In genomic region chr3R:30912402-30912801, dm6 we compare ENCODE assay signal across 1 fruit fly cellular context.
TF ChIP-seq lines count a peak whose summit lies in the region.

TSS of gene Ptx1 (plus strand) at chr3R:30912754.

TF ChIP-seq in whole organism, embryonic, 481 proteins besides CTCF, POLR2A, EP300 and RAD21 (continued from another document):
- no peak for TF ChIP-seq CG13775 (GFP tag; optimal IDR thresholded peaks at IDR 0.05; lab: Kevin White, UChicago)
- no peak for TF ChIP-seq CG31388 (GFP tag; optimal IDR thresholded peaks at IDR 0.05; lab: Kevin White, UChicago)
- no peak for TF ChIP-seq mam (GFP tag; optimal IDR thresholded peaks at IDR 0.05; lab: Kevin White, UChicago)
- TF ChIP-seq Oli (tag; optimal IDR thresholded peaks at IDR 0.05; lab: Kevin White, UChicago), result no peak
- no peak for TF ChIP-seq CG16815 (GFP tag; optimal IDR thresholded peaks at IDR 0.05; lab: Kevin White, UChicago)
- TF ChIP-seq Hr78 (GFP tag; optimal IDR thresholded peaks at IDR 0.05; lab: Kevin White, UChicago), result no peak
- TF ChIP-seq Nf-YC (tag; optimal IDR thresholded peaks at IDR 0.05; lab: Kevin White, UChicago), result peak; percentile 99
- peak; percentile 94 for TF ChIP-seq seq (GFP tag; IDR thresholded peaks at IDR 0.05; lab: Robert Waterston, UW)
- TF ChIP-seq Hsf (GFP tag; optimal IDR thresholded peaks at IDR 0.05; lab: Kevin White, UChicago), result no peak
- TF ChIP-seq HLH3B (GFP tag; IDR thresholded peaks at IDR 0.05; lab: Robert Waterston, UW), result no peak
- peak; percentile 27 for TF ChIP-seq sug (tag; optimal IDR thresholded peaks at IDR 0.05; lab: Kevin White, UChicago)
- peak; percentile 62; the same call in 2 of the 3 replicates for TF ChIP-seq Opbp (GFP tag; IDR thresholded peaks at IDR 0.05; lab: Robert Waterston, UW; ENCODE audit: partially characterized antibody)
- TF ChIP-seq B-H1 (GFP tag; IDR thresholded peaks at IDR 0.05; lab: Robert Waterston, UW), result no peak
- peak; percentile 63; the same call in 1 of the 3 replicates for TF ChIP-seq CG34224 (GFP tag; IDR thresholded peaks at IDR 0.05; lab: Robert Waterston, UW; ENCODE audit: partially characterized antibody)
- TF ChIP-seq CG14441 (GFP tag; IDR thresholded peaks at IDR 0.05; lab: Robert Waterston, UW), result peak; percentile 35; the same call in 1 of the 2 replicates
- TF ChIP-seq CG2875 (GFP tag; optimal IDR thresholded peaks at IDR 0.05; lab: Kevin White, UChicago), result no peak
- no peak for TF ChIP-seq CG15269 (tag; optimal IDR thresholded peaks at IDR 0.05; lab: Kevin White, UChicago)
- TF ChIP-seq Hmx (GFP tag; optimal IDR thresholded peaks at IDR 0.05; lab: Kevin White, UChicago), result no peak
- TF ChIP-seq CG10209 (GFP tag; optimal IDR thresholded peaks at IDR 0.05; lab: Kevin White, UChicago), result no peak
- TF ChIP-seq Lpt (GFP tag; optimal IDR thresholded peaks at IDR 0.05; lab: Kevin White, UChicago), result no peak
- TF ChIP-seq CG6854 (GFP tag; optimal IDR thresholded peaks at IDR 0.05; lab: Kevin White, UChicago), result no peak
- TF ChIP-seq Ssrp (tag; optimal IDR thresholded peaks at IDR 0.05; lab: Kevin White, UChicago), result no peak
- TF ChIP-seq Bdp1 (GFP tag; optimal IDR thresholded peaks at IDR 0.05; lab: Kevin White, UChicago), result no peak
- TF ChIP-seq Stat92E (GFP tag; optimal IDR thresholded peaks at IDR 0.05; lab: Kevin White, UChicago), result peak in 1 of 3 experiments; percentile 47
- TF ChIP-seq CG6765 (GFP tag; optimal IDR thresholded peaks at IDR 0.05; lab: Kevin White, UChicago), result no peak
- no peak for TF ChIP-seq Lim3 (GFP tag; IDR thresholded peaks at IDR 0.05; lab: Robert Waterston, UW)
- TF ChIP-seq Optix (GFP tag; IDR thresholded peaks at IDR 0.05; lab: Robert Waterston, UW), result no peak
- peak; percentile 63 for TF ChIP-seq HmgZ (tag; optimal IDR thresholded peaks at IDR 0.05; lab: Kevin White, UChicago)
- TF ChIP-seq Antp (GFP tag; optimal IDR thresholded peaks at IDR 0.05; lab: Kevin White, UChicago), result no peak
- TF ChIP-seq hkb (optimal IDR thresholded peaks at IDR 0.05; lab: Kevin White, UChicago), result no peak
- TF ChIP-seq hkb (GFP tag; IDR thresholded peaks at IDR 0.05; lab: Robert Waterston, UW), result no peak
- TF ChIP-seq CG8359 (GFP tag; optimal IDR thresholded peaks at IDR 0.05; lab: Kevin White, UChicago; ENCODE audit: borderline replicate concordance), result no peak
- no peak for TF ChIP-seq nau (GFP tag; optimal IDR thresholded peaks at IDR 0.05; lab: Kevin White, UChicago)
- no peak for TF ChIP-seq CG9609 (GFP tag; optimal IDR thresholded peaks at IDR 0.05; lab: Kevin White, UChicago)
- no peak for TF ChIP-seq stwl (tag; optimal IDR thresholded peaks at IDR 0.05; lab: Kevin White, UChicago)
- no peak for TF ChIP-seq CG33557 (GFP tag; optimal IDR thresholded peaks at IDR 0.05; lab: Kevin White, UChicago)
- peak; percentile 24 for TF ChIP-seq zen (tag; optimal IDR thresholded peaks at IDR 0.05; lab: Kevin White, UChicago)
- peak; percentile 19 for TF ChIP-seq CG10979 (tag; optimal IDR thresholded peaks at IDR 0.05; lab: Kevin White, UChicago)
- TF ChIP-seq CG18619 (GFP tag; optimal IDR thresholded peaks at IDR 0.05; lab: Kevin White, UChicago), result no peak
- TF ChIP-seq psq (GFP tag; optimal IDR thresholded peaks at IDR 0.05; lab: Kevin White, UChicago), result no peak
- 0 out of 2 replicates have a peak, but pooled peaks have one; percentile 46 for TF ChIP-seq stc (GFP tag; IDR thresholded peaks at IDR 0.05; lab: Robert Waterston, UW)
- TF ChIP-seq org-1 (GFP tag; optimal IDR thresholded peaks at IDR 0.05; lab: Kevin White, UChicago), result no peak
- TF ChIP-seq CG5180 (GFP tag; optimal IDR thresholded peaks at IDR 0.05; lab: Kevin White, UChicago), result no peak
- 0 out of 2 replicates have a peak, but pooled peaks have one; percentile 17 for TF ChIP-seq CG17328 (GFP tag; IDR thresholded peaks at IDR 0.05; lab: Robert Waterston, UW)
- TF ChIP-seq aop (GFP tag; IDR thresholded peaks at IDR 0.05; lab: Robert Waterston, UW), result 0 out of 2 replicates have a peak, but pooled peaks have one; percentile 25
- TF ChIP-seq hb (GFP tag; IDR thresholded peaks at IDR 0.05; lab: Robert Waterston, UW; ENCODE audit: partially characterized antibody), result no peak
- TF ChIP-seq Oaz (GFP tag; IDR thresholded peaks at IDR 0.05; lab: Robert Waterston, UW), result no peak
- TF ChIP-seq CG3847 (GFP tag; IDR thresholded peaks at IDR 0.05; lab: Robert Waterston, UW), result no peak
- TF ChIP-seq CG1832 (GFP tag; optimal IDR thresholded peaks at IDR 0.05; lab: Kevin White, UChicago), result peak; percentile 100
- peak; percentile 34; the same call in 1 of the 2 replicates for TF ChIP-seq unc-4 (GFP tag; IDR thresholded peaks at IDR 0.05; lab: Robert Waterston, UW; ENCODE audit: partially characterized antibody)
- TF ChIP-seq CG10543 (GFP tag; optimal IDR thresholded peaks at IDR 0.05; lab: Kevin White, UChicago), result peak; percentile 39
- TF ChIP-seq CG16779 (GFP tag; IDR thresholded peaks at IDR 0.05; lab: Robert Waterston, UW), result no peak
